Fruit fly (Drosophila melanogaster): ENCODE data around the gene loaf.

dm6 chr3L:11689832-11690602, 76.0 kb downstream of the loaf start:
- TF ChIP-seq psq (optimal IDR thresholded peaks at IDR 0.05) (no peak), pan (optimal IDR thresholded peaks at IDR 0.05) (no peak), EcR (GFP tag; optimal IDR thresholded peaks at IDR 0.05) (no peak), CG8478 (optimal IDR thresholded peaks at IDR 0.05) (no peak), Dll (optimal IDR thresholded peaks at IDR 0.05) (no peak), usp (GFP tag; optimal IDR thresholded peaks at IDR 0.05) (no peak)

All from whole organism.